Worm (Caenorhabditis elegans) whole organism, L1 larva: ENCODE results near the gene W04B5.5.

Experiments used
- aly-2 ChIP-seq: fragments of 150-350 bp; optimal IDR thresholded peaks from 2 replicates; lab custom pipeline; 2014; ENCODE audit warnings: missing biosample characterization, missing genetic modification characterization
- ama-1 ChIP-seq: fragments of 150-350 bp; optimal IDR thresholded peaks from 2 replicates; lab custom pipeline; 2014
- ceh-8 ChIP-seq: fragments of 200-800 bp; sonication (Bioruptor generic); optimal IDR thresholded peaks from 2 replicates; lab custom pipeline; 2018; ENCODE audit warnings: mild to moderate bottlenecking, missing genetic modification characterization, moderate library complexity, missing compliant biosample characterization
- ceh-82 ChIP-seq, 3 experiments: fragments of 150-350 bp in 1 of 3; sonication (generic microtip) in 2 of 3; optimal IDR thresholded peaks; 2 replicates each; lab custom pipeline; 2014 to 2017; ENCODE audit warnings: missing biosample characterization in 3 of 3, missing genetic modification characterization in 3 of 3
- fkh-10 ChIP-seq: sonication (generic microtip); optimal IDR thresholded peaks from 2 replicates; lab custom pipeline; 2017; ENCODE audit warnings: missing biosample characterization, missing genetic modification reagents, missing genetic modification characterization
- hlh-4 ChIP-seq: sonication (generic microtip); optimal IDR thresholded peaks from 2 replicates; lab custom pipeline; 2016; ENCODE audit warnings: mild to moderate bottlenecking, missing genetic modification characterization, missing compliant biosample characterization
- jun-1 ChIP-seq: fragments of 150-350 bp; optimal IDR thresholded peaks from 2 replicates; lab custom pipeline; 2014; ENCODE audit warnings: missing biosample characterization, missing genetic modification reagents, missing genetic modification characterization
- lir-3 ChIP-seq: sonication (generic microtip); optimal IDR thresholded peaks from 2 replicates; lab custom pipeline; 2016; ENCODE audit warnings: mild to moderate bottlenecking, missing genetic modification characterization, moderate library complexity, missing compliant biosample characterization; ENCODE audit not compliant: poor library complexity
- nhr-90 ChIP-seq: sonication (generic microtip); optimal IDR thresholded peaks from 2 replicates; lab custom pipeline; 2016; ENCODE audit warnings: mild to moderate bottlenecking, missing genetic modification characterization, missing compliant biosample characterization; ENCODE audit not compliant: poor library complexity
- sox-4 ChIP-seq: sonication (generic microtip); optimal IDR thresholded peaks from 2 replicates; lab custom pipeline; 2016; ENCODE audit warnings: missing genetic modification characterization, missing compliant biosample characterization
- unc-30 ChIP-seq: sonication (generic microtip); optimal IDR thresholded peaks from 2 replicates; lab custom pipeline; 2017; ENCODE audit warnings: missing biosample characterization, missing genetic modification characterization
- xbp-1 ChIP-seq: sonication (generic microtip); optimal IDR thresholded peaks from 2 replicates; lab custom pipeline; 2016; ENCODE audit warnings: missing genetic modification characterization, missing compliant biosample characterization
- ztf-4 ChIP-seq: fragments of 150-350 bp; optimal IDR thresholded peaks from 2 replicates; lab custom pipeline; 2014; ENCODE audit warnings: missing biosample characterization, missing genetic modification characterization

ce11 chrIII:2418159-2418658 is at the start of gene W04B5.5, which contains the start of gene W04B5.3:
- no peak for TF ChIP-seq hlh-4
- TF ChIP-seq ceh-82 (tag; optimal IDR thresholded peaks at IDR 0.05; lab: Kevin White, UChicago), result peak; percentile 43 to 84 (median 45)
- peak; percentile 21 for TF ChIP-seq jun-1 (tag; lab: Kevin White, UChicago)
- TF ChIP-seq aly-2 (tag; lab: Kevin White, UChicago), result no peak
- no peak for TF ChIP-seq ama-1
- TF ChIP-seq nhr-90 (tag; lab: Kevin White, UChicago), result peak; percentile 66
- no peak for TF ChIP-seq lir-3 (tag; lab: Kevin White, UChicago)
- TF ChIP-seq ztf-4, result no peak
- TF ChIP-seq ceh-8 (GFP tag; lab: Kevin White, UChicago), result peak; percentile 39
- no peak for TF ChIP-seq fkh-10
- TF ChIP-seq unc-30, result no peak
- no peak for TF ChIP-seq sox-4 (tag; lab: Kevin White, UChicago)
- TF ChIP-seq xbp-1 (tag; lab: Kevin White, UChicago), result peak; percentile 47
